Worm (Caenorhabditis elegans): ENCODE measurements around the gene mtl-1.

mtl-1 gene

ce11 chrV:6668741-6669140 is 22.9 kb downstream of the mtl-1 start, which contains the start of gene str-180:
TSS of gene str-180 (minus strand) at chrV:6668841.
- TF ChIP-seq scrt-1 (GFP tag; IDR thresholded peaks at IDR 0.05), result no peak
- no peak for TF ChIP-seq ceh-36 (tag; optimal IDR thresholded peaks at IDR 0.05)
- no peak for TF ChIP-seq hmbx-1 (tag; optimal IDR thresholded peaks at IDR 0.05)
- no peak for TF ChIP-seq ets-7 (tag; optimal IDR thresholded peaks at IDR 0.05)
- no peak for TF ChIP-seq F13C5.2 (tag; optimal IDR thresholded peaks at IDR 0.05)
- TF ChIP-seq sea-1 (GFP tag; conservative IDR thresholded peaks at IDR 0.05), result no peak
- no peak for TF ChIP-seq tra-4 (tag; optimal IDR thresholded peaks at IDR 0.05)
- TF ChIP-seq tbx-37 (GFP tag; conservative IDR thresholded peaks at IDR 0.05), result no peak
- no peak for TF ChIP-seq pes-1 (GFP tag; IDR thresholded peaks at IDR 0.05)
- no peak for TF ChIP-seq tbx-11 (GFP tag; IDR thresholded peaks at IDR 0.05)
- no peak for TF ChIP-seq hnd-1 (tag; optimal IDR thresholded peaks at IDR 0.05)
- TF ChIP-seq B0310.2 (tag; optimal IDR thresholded peaks at IDR 0.05), result no peak
- no peak for TF ChIP-seq flt-1 (GFP tag; IDR thresholded peaks at IDR 0.05)
- no peak for TF ChIP-seq aly-1 (tag; optimal IDR thresholded peaks at IDR 0.05)
- TF ChIP-seq hmg-4 (GFP tag; optimal IDR thresholded peaks at IDR 0.05), result no peak
- no peak for TF ChIP-seq ceh-13 (GFP tag; optimal IDR thresholded peaks at IDR 0.05)
- TF ChIP-seq ama-1 (optimal IDR thresholded peaks at IDR 0.05), result no peak

ce11 chrV:6666557-6666956 is 25.1 kb downstream of the mtl-1 start:
- no peak for TF ChIP-seq aly-1 (tag; optimal IDR thresholded peaks at IDR 0.05)
- no peak for TF ChIP-seq hmbx-1 (tag; optimal IDR thresholded peaks at IDR 0.05)
- no peak for TF ChIP-seq tra-4 (tag; optimal IDR thresholded peaks at IDR 0.05)
- no peak for TF ChIP-seq scrt-1 (GFP tag; IDR thresholded peaks at IDR 0.05)
- no peak for TF ChIP-seq F13C5.2 (tag; optimal IDR thresholded peaks at IDR 0.05)
- no peak for TF ChIP-seq ceh-13 (GFP tag; optimal IDR thresholded peaks at IDR 0.05)
- no peak for TF ChIP-seq tbx-11 (GFP tag; IDR thresholded peaks at IDR 0.05)
- no peak for TF ChIP-seq pes-1 (GFP tag; IDR thresholded peaks at IDR 0.05)
- no peak for TF ChIP-seq ceh-36 (tag; optimal IDR thresholded peaks at IDR 0.05)

DNA sequence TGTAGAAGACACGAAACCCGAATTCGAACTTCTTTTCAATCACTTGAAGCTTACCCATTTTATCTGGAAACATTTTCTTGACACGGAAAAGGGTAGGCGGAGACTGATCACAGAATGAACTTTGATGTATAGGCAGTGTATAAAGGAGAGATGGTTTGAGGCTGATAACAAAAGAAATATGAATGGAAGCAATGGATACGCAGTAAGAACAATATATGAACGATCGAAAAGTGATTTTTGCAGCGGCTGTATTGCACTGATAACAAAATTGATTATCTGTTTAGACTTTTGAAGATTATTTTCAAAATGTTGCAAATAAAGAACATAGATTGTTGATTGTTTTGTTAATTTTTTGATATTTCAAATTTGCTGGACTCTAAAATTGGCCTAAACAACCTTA is 25.9 kb downstream of the mtl-1 start, which contains the start of gene pmp-5:
pmp-5 (minus strand) TSS at position 63 of the 400 bp plus-strand sequence.
- TF ChIP-seq F13C5.2 (tag; optimal IDR thresholded peaks at IDR 0.05) (no peak), ceh-13 (GFP tag; optimal IDR thresholded peaks at IDR 0.05) (no peak), ets-7 (tag; optimal IDR thresholded peaks at IDR 0.05) (no peak), tbx-37 (GFP tag; conservative IDR thresholded peaks at IDR 0.05) (no peak), pes-1 (GFP tag; IDR thresholded peaks at IDR 0.05) (no peak), sea-1 (GFP tag; conservative IDR thresholded peaks at IDR 0.05) (no peak), flt-1 (GFP tag; IDR thresholded peaks at IDR 0.05) (no peak), scrt-1 (GFP tag; IDR thresholded peaks at IDR 0.05) (no peak), tbx-11 (GFP tag; IDR thresholded peaks at IDR 0.05) (no peak), B0310.2 (tag; optimal IDR thresholded peaks at IDR 0.05) (no peak)

ce11 chrV:6662505-6662904 is 29.2 kb downstream of the mtl-1 start:
- TF ChIP-seq F13C5.2 (tag; optimal IDR thresholded peaks at IDR 0.05) (no peak), tbx-11 (GFP tag; IDR thresholded peaks at IDR 0.05) (no peak), ama-1 (optimal IDR thresholded peaks at IDR 0.05) (no peak), ceh-36 (tag; optimal IDR thresholded peaks at IDR 0.05) (no peak), scrt-1 (GFP tag; IDR thresholded peaks at IDR 0.05) (no peak), hnd-1 (tag; optimal IDR thresholded peaks at IDR 0.05) (no peak), B0310.2 (tag; optimal IDR thresholded peaks at IDR 0.05) (no peak), pes-1 (GFP tag; IDR thresholded peaks at IDR 0.05) (no peak), tra-4 (tag; optimal IDR thresholded peaks at IDR 0.05) (no peak), ceh-13 (GFP tag; optimal IDR thresholded peaks at IDR 0.05) (no peak), hmbx-1 (tag; optimal IDR thresholded peaks at IDR 0.05) (no peak), ets-7 (tag; optimal IDR thresholded peaks at IDR 0.05) (no peak), tbx-37 (GFP tag; conservative IDR thresholded peaks at IDR 0.05) (no peak), aly-1 (tag; optimal IDR thresholded peaks at IDR 0.05) (no peak), hmg-4 (GFP tag; optimal IDR thresholded peaks at IDR 0.05) (no peak), flt-1 (GFP tag; IDR thresholded peaks at IDR 0.05) (no peak), sea-1 (GFP tag; conservative IDR thresholded peaks at IDR 0.05) (no peak)

DNA sequence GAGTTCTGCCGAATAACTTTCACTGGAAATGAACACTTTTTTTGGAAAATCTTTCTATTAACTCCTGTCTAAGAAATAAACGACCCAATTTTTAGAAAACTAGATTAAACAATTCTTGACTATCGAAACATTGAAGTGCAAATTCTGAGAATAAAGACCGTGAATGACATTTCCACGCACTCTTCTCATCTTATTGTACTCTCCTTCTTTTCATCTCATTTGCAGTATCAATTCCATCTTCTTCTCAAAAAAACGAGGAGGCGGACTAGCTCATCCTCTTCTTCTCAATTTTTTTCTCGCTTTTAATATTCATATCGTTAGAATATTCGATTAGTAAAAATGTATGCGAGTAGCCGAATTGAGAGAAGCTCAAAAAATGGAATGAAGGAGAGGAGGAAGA is 30.0 kb downstream of the mtl-1 start:
- TF ChIP-seq F13C5.2 (tag; optimal IDR thresholded peaks at IDR 0.05) (no peak), scrt-1 (GFP tag; IDR thresholded peaks at IDR 0.05) (no peak), ets-7 (tag; optimal IDR thresholded peaks at IDR 0.05) (no peak), aly-1 (tag; optimal IDR thresholded peaks at IDR 0.05) (no peak), tbx-11 (GFP tag; IDR thresholded peaks at IDR 0.05) (no peak), tra-4 (tag; optimal IDR thresholded peaks at IDR 0.05) (no peak), ceh-36 (tag; optimal IDR thresholded peaks at IDR 0.05) (no peak), flt-1 (GFP tag; IDR thresholded peaks at IDR 0.05) (no peak), tbx-37 (GFP tag; conservative IDR thresholded peaks at IDR 0.05) (no peak), ama-1 (optimal IDR thresholded peaks at IDR 0.05) (no peak), hnd-1 (tag; optimal IDR thresholded peaks at IDR 0.05) (no peak), B0310.2 (tag; optimal IDR thresholded peaks at IDR 0.05) (no peak), hmg-4 (GFP tag; optimal IDR thresholded peaks at IDR 0.05) (no peak), sea-1 (GFP tag; conservative IDR thresholded peaks at IDR 0.05) (no peak), hmbx-1 (tag; optimal IDR thresholded peaks at IDR 0.05) (no peak), pes-1 (GFP tag; IDR thresholded peaks at IDR 0.05) (no peak), ceh-13 (GFP tag; optimal IDR thresholded peaks at IDR 0.05) (no peak)

DNA sequence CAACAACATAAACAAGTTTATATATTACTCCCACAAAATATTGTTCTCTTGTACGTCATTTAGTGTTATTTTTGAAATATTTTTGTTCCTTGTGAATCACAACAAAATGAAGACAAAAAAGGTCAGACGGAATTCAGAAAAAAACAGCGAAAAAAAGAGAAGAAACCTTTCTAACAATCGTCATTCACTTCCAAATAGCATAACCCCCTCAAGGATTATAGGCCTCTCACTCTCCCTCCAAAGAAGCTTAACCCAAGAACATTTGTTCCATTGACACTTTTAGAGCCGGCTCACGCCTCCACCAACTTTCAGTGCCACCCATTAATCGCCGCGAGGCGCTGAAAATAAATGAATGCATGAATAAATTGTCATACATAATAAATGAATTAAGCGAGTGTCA is 32.1 kb downstream of the mtl-1 start:
- TF ChIP-seq hnd-1 (tag; optimal IDR thresholded peaks at IDR 0.05), result no peak
- no peak for TF ChIP-seq flt-1 (GFP tag; IDR thresholded peaks at IDR 0.05)
- TF ChIP-seq tbx-11 (GFP tag; IDR thresholded peaks at IDR 0.05), result no peak
- TF ChIP-seq ama-1 (optimal IDR thresholded peaks at IDR 0.05), result no peak
- no peak for TF ChIP-seq ets-7 (tag; optimal IDR thresholded peaks at IDR 0.05)

ce11 chrV:6658765-6659164 is 32.9 kb downstream of the mtl-1 start:
- no peak for TF ChIP-seq tbx-11 (GFP tag; IDR thresholded peaks at IDR 0.05)
- TF ChIP-seq F13C5.2 (tag; optimal IDR thresholded peaks at IDR 0.05), result peak; percentile 53
- peak; percentile 11 for TF ChIP-seq aly-1 (tag; optimal IDR thresholded peaks at IDR 0.05)

All from whole organism, early embryonic.